Worm (Caenorhabditis elegans): ENCODE data around the gene ZK1320.11.

The ZK1320.11 gene

DNA sequence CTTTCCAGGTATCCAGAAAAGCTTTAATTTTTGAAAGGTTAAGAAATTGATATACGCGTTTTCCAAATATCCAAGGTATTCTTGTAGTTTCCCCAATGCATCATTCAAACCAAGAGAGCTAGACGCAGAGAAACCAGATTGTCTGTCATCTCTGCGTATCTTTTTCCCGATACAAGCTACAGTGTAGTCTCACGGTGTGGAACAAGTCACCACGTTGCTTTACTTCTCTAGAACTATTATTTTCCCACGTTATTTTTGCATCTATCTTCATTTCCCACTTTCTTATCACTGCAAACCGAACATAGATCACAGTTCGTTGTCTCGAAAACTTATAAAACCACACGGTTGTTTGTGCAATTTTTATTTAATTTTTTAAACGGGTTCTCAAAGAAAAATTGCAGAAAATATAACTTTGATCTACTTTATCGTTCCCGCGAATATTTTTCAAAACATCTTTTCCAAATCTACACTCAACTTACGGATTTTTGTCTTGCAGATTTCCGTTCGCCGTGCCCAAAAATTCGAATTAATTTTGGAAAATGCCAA lies 11.1 kb upstream of the ZK1320.11 start, which contains the start of gene gstk-1:
TSS of gene gstk-1 (plus strand) at position 496 of the 546 bp plus-strand sequence.
- TF ChIP-seq gei-17 (GFP tag; optimal IDR thresholded peaks at IDR 0.05) (no peak), ceh-27 (GFP tag; optimal IDR thresholded peaks at IDR 0.05) (no peak), snpc-1.3 (tag; optimal IDR thresholded peaks at IDR 0.05; ENCODE audit: insufficient read depth) (no peak), nhr-80 (tag; optimal IDR thresholded peaks at IDR 0.05) (peak; percentile 53), lag-1 (GFP tag; IDR thresholded peaks at IDR 0.05) (no peak), hmg-1.2 (GFP tag; IDR thresholded peaks at IDR 0.05) (peak; percentile 26; the same call in 1 of the 2 replicates), lin-40 (tag; optimal IDR thresholded peaks at IDR 0.05) (peak; percentile 17), lin-26 (GFP tag; IDR thresholded peaks at IDR 0.05) (no peak)

- TF ChIP-seq ztf-18 (tag; optimal IDR thresholded peaks at IDR 0.05) (no peak), sea-2 (GFP tag; IDR thresholded peaks at IDR 0.05) (no peak), ztf-28 (GFP tag; IDR thresholded peaks at IDR 0.05) (no peak), D2030.7 (GFP tag; IDR thresholded peaks at IDR 0.05) (no peak), ceh-27 (GFP tag; optimal IDR thresholded peaks at IDR 0.05) (no peak), nhr-80 (tag; optimal IDR thresholded peaks at IDR 0.05) (peak; percentile 48), F33H1.4 (GFP tag; IDR thresholded peaks at IDR 0.05) (no peak), Y53G8AR.9 (GFP tag; conservative IDR thresholded peaks at IDR 0.05) (no peak), ceh-91 (GFP tag; IDR thresholded peaks at IDR 0.05) (no peak), let-607 (tag; optimal IDR thresholded peaks at IDR 0.05) (peak in 1 of 2 experiments; percentile 7), hlh-12 (tag; optimal IDR thresholded peaks at IDR 0.05) (no peak), rec-8 (tag; optimal IDR thresholded peaks at IDR 0.05) (no peak), B0336.3 (GFP tag; IDR thresholded peaks at IDR 0.05) (no peak), sptf-2 (GFP tag; optimal IDR thresholded peaks at IDR 0.05) (no peak), hlh-26 (GFP tag; conservative IDR thresholded peaks at IDR 0.05) (no peak), him-1 (tag; optimal IDR thresholded peaks at IDR 0.05) (no peak), F23B12.7 (tag; optimal IDR thresholded peaks at IDR 0.05; ENCODE audit: insufficient read depth) (no peak), bed-2 (GFP tag; IDR thresholded peaks at IDR 0.05) (no peak)
Measured at ce11 chrII:9658915-9659314, 8.5 kb upstream of the ZK1320.11 start, which contains the start of gene ZK1320.2. Gene ZK1320.2, minus strand, starts transcription at chrII:9659002.

- peak; percentile 56 for TF ChIP-seq nhr-80 (tag; optimal IDR thresholded peaks at IDR 0.05)
- TF ChIP-seq hmg-1.2 (GFP tag; IDR thresholded peaks at IDR 0.05): no peak
- no peak for TF ChIP-seq lin-54 (GFP tag; optimal IDR thresholded peaks at IDR 0.05)
Measured at ce11 chrII:9660379-9660778, 7.0 kb upstream of the ZK1320.11 start, which contains the start of gene ZK1320.3. Gene ZK1320.3, minus strand, starts transcription at chrII:9660419.

- TF ChIP-seq attf-5 (GFP tag; optimal IDR thresholded peaks at IDR 0.05): no peak
- no peak for TF ChIP-seq let-607 (tag; optimal IDR thresholded peaks at IDR 0.05)
- no peak for TF ChIP-seq madf-3 (GFP tag; IDR thresholded peaks at IDR 0.05)
- no peak for TF ChIP-seq him-1 (tag; optimal IDR thresholded peaks at IDR 0.05)
- TF ChIP-seq zim-3 (tag; optimal IDR thresholded peaks at IDR 0.05): no peak
- TF ChIP-seq nhr-27 (tag; optimal IDR thresholded peaks at IDR 0.05): no peak
- no peak for TF ChIP-seq F52B5.7 (tag; optimal IDR thresholded peaks at IDR 0.05)
- no peak for TF ChIP-seq hlh-12 (tag; optimal IDR thresholded peaks at IDR 0.05)
- no peak for TF ChIP-seq madf-6 (GFP tag; IDR thresholded peaks at IDR 0.05)
- TF ChIP-seq F49E8.2 (tag; optimal IDR thresholded peaks at IDR 0.05; ENCODE audit: insufficient read depth): no peak
- no peak for TF ChIP-seq gei-17 (GFP tag; optimal IDR thresholded peaks at IDR 0.05)
- no peak for TF ChIP-seq rpc-1 (optimal IDR thresholded peaks at IDR 0.05)
- no peak for TF ChIP-seq rpc-1 (tag; optimal IDR thresholded peaks at IDR 0.05)
- TF ChIP-seq F33H1.4 (GFP tag; IDR thresholded peaks at IDR 0.05): no peak
- TF ChIP-seq B0035.1 (tag; optimal IDR thresholded peaks at IDR 0.05): no peak
- no peak for TF ChIP-seq atf-7 (tag; optimal IDR thresholded peaks at IDR 0.05)
Measured at ce11 chrII:9662160-9662559, 5.3 kb upstream of the ZK1320.11 start.
